Fruit fly (Drosophila melanogaster) whole organism, embryonic: Measurements from ENCODE around the gene CG31898.

Experiments used
- Adf1 ChIP-seq: fragments of 200-800 bp; sonication (Bioruptor generic); IDR thresholded peaks from 2 replicates; pipeline ENCODE4 v1.3.6; 2022; ENCODE audit warnings: missing biosample characterization, missing genetic modification characterization
- BtbVII ChIP-seq: fragments of 200-800 bp; sonication (Bioruptor generic); optimal IDR thresholded peaks from 3 replicates; lab custom pipeline; 2017; ENCODE audit warnings: missing biosample characterization, mild to moderate bottlenecking, missing genetic modification characterization
- CG10274 ChIP-seq: fragments of 200-800 bp; sonication (Bioruptor generic); optimal IDR thresholded peaks from 3 replicates; lab custom pipeline; 2017; ENCODE audit warnings: missing biosample characterization, mild to moderate bottlenecking, missing genetic modification characterization
- CG10654 ChIP-seq: fragments of 200-800 bp; sonication (Bioruptor generic); optimal IDR thresholded peaks from 2 replicates; lab custom pipeline; 2016; ENCODE audit warnings: missing biosample characterization, missing genetic modification characterization
- CG11247 ChIP-seq: fragments of 200-800 bp; sonication (Bioruptor generic); IDR thresholded peaks from 2 replicates; pipeline ENCODE4 v1.3.6; 2022; ENCODE audit warnings: missing biosample characterization, missing genetic modification characterization
- CG12155 ChIP-seq: fragments of 200-800 bp; sonication (Bioruptor generic); optimal IDR thresholded peaks from 3 replicates; lab custom pipeline; 2016; ENCODE audit warnings: missing biosample characterization, missing genetic modification characterization
- CG13424 ChIP-seq: fragments of 200-800 bp; sonication (Bioruptor generic); optimal IDR thresholded peaks from 2 replicates; lab custom pipeline; 2019; ENCODE audit warnings: missing biosample characterization, mild to moderate bottlenecking, missing genetic modification characterization, moderate library complexity
- CG15073 ChIP-seq: fragments of 200-800 bp; sonication (Bioruptor generic); optimal IDR thresholded peaks from 2 replicates; lab custom pipeline; 2016; ENCODE audit warnings: missing biosample characterization, missing genetic modification characterization
- CG2120 ChIP-seq: fragments of 200-800 bp; sonication (Bioruptor generic); optimal IDR thresholded peaks from 3 replicates; lab custom pipeline; 2016; ENCODE audit warnings: missing biosample characterization, missing genetic modification characterization
- CG31365 ChIP-seq: fragments of 200-800 bp; sonication (Bioruptor generic); optimal IDR thresholded peaks from 2 replicates; lab custom pipeline; 2018; ENCODE audit warnings: missing biosample characterization, mild to moderate bottlenecking, missing genetic modification characterization
- CG33213 ChIP-seq: fragments of 200-800 bp; sonication (Bioruptor generic); optimal IDR thresholded peaks from 3 replicates; lab custom pipeline; 2016; ENCODE audit warnings: missing biosample characterization, missing genetic modification characterization
- CG6254 ChIP-seq: fragments of 200-800 bp; sonication (Bioruptor generic); optimal IDR thresholded peaks from 3 replicates; lab custom pipeline; 2017; ENCODE audit warnings: mild to moderate bottlenecking, missing biosample characterization, missing genetic modification reagents, missing genetic modification characterization
- CG7271 ChIP-seq: fragments of 200-800 bp; sonication (Bioruptor generic); optimal IDR thresholded peaks from 2 replicates; lab custom pipeline; 2018; ENCODE audit warnings: missing biosample characterization, mild to moderate bottlenecking, missing genetic modification characterization, moderate library complexity
- CG7987 ChIP-seq: fragments of 200-800 bp; sonication (Bioruptor generic); optimal IDR thresholded peaks from 2 replicates; lab custom pipeline; 2018; ENCODE audit warnings: missing biosample characterization, mild to moderate bottlenecking, missing genetic modification characterization, moderate library complexity
- CG9609 ChIP-seq: fragments of 200-800 bp; sonication (Bioruptor generic); optimal IDR thresholded peaks from 3 replicates; lab custom pipeline; 2016; ENCODE audit warnings: missing biosample characterization, missing genetic modification characterization
- Dref ChIP-seq: fragments of 200-800 bp; sonication (Bioruptor generic); IDR thresholded peaks from 2 replicates; pipeline ENCODE4 v1.3.6; 2022; ENCODE audit warnings: missing biosample characterization, missing genetic modification characterization
- Fer3 ChIP-seq: fragments of 200-800 bp; sonication (Bioruptor generic); optimal IDR thresholded peaks from 2 replicates; lab custom pipeline; 2018; ENCODE audit warnings: missing biosample characterization, mild to moderate bottlenecking, missing genetic modification characterization, moderate library complexity
- HHEX ChIP-seq: fragments of 200-800 bp; sonication (Bioruptor generic); optimal IDR thresholded peaks from 3 replicates; lab custom pipeline; 2017; ENCODE audit warnings: missing biosample characterization, mild to moderate bottlenecking, missing genetic modification characterization, missing genetic modification reagents
- Hr78 ChIP-seq, 2 experiments: fragments of 200-800 bp in 1 of 2; fragments of >200 bp in 1 of 2; sonication (Bioruptor generic) in 1 of 2; optimal IDR thresholded peaks; 2 replicates each; lab custom pipeline; 2017 to 2019; ENCODE audit warnings: missing biosample characterization in 2 of 2, missing genetic modification characterization in 2 of 2, mild to moderate bottlenecking in 1 of 2, moderate library complexity in 1 of 2
- Meics ChIP-seq: fragments of 200-800 bp; sonication (Bioruptor generic); optimal IDR thresholded peaks from 2 replicates; lab custom pipeline; 2017; ENCODE audit warnings: missing biosample characterization, mild to moderate bottlenecking, missing genetic modification characterization
- NFAT ChIP-seq: fragments of 200-800 bp; sonication (Bioruptor generic); IDR thresholded peaks from 2 replicates; pipeline ENCODE4 v1.3.6; 2022; ENCODE audit warnings: missing biosample characterization, missing genetic modification characterization
- Rx ChIP-seq: fragments of 200-800 bp; sonication (Bioruptor generic); IDR thresholded peaks from 2 replicates; pipeline ENCODE4 v1.3.6; 2022; ENCODE audit warnings: missing biosample characterization, missing genetic modification characterization
- Sox100B ChIP-seq: fragments of 200-800 bp; sonication (Bioruptor generic); optimal IDR thresholded peaks from 3 replicates; lab custom pipeline; 2018; ENCODE audit warnings: missing biosample characterization, mild to moderate bottlenecking, missing genetic modification characterization
- Vsx1 ChIP-seq: fragments of 200-800 bp; sonication (Bioruptor generic); optimal IDR thresholded peaks from 2 replicates; lab custom pipeline; 2017; ENCODE audit warnings: missing biosample characterization, mild to moderate bottlenecking, missing genetic modification characterization, missing genetic modification reagents
- YL-1 ChIP-seq: fragments of 200-800 bp; sonication (Bioruptor generic); optimal IDR thresholded peaks from 3 replicates; lab custom pipeline; 2017; ENCODE audit warnings: missing biosample characterization, mild to moderate bottlenecking, missing genetic modification characterization
- amos ChIP-seq: fragments of 200-800 bp; sonication (Bioruptor generic); IDR thresholded peaks from 2 replicates; pipeline ENCODE4 v1.3.6; 2022; ENCODE audit warnings: missing biosample characterization, missing genetic modification characterization; ENCODE audit not compliant: partially characterized antibody
- ash1 ChIP-seq: fragments of 200-800 bp; sonication (Bioruptor generic); optimal IDR thresholded peaks from 2 replicates; lab custom pipeline; 2018; ENCODE audit warnings: missing biosample characterization, mild to moderate bottlenecking, missing genetic modification characterization
- az2 ChIP-seq: fragments of 200-800 bp; sonication (Bioruptor generic); optimal IDR thresholded peaks from 3 replicates; lab custom pipeline; 2016; ENCODE audit warnings: missing biosample characterization, missing genetic modification characterization
- dpn ChIP-seq, 2 experiments: fragments of 200-800 bp; sonication (Bioruptor generic); optimal IDR thresholded peaks; 3 replicates each; lab custom pipeline; 2016; ENCODE audit warnings: missing biosample characterization in 2 of 2, missing genetic modification characterization in 2 of 2
- gcm ChIP-seq: fragments of 200-800 bp; sonication (Bioruptor generic); optimal IDR thresholded peaks from 2 replicates; lab custom pipeline; 2019; ENCODE audit warnings: missing biosample characterization, mild to moderate bottlenecking, missing genetic modification characterization, moderate library complexity
- gfzf ChIP-seq: fragments of 200-800 bp; sonication (Bioruptor generic); optimal IDR thresholded peaks from 2 replicates; lab custom pipeline; 2016; ENCODE audit warnings: missing biosample characterization, mild to moderate bottlenecking, missing genetic modification characterization, moderate library complexity
- hbn ChIP-seq: fragments of 200-800 bp; sonication (Bioruptor generic); IDR thresholded peaks from 2 replicates; pipeline ENCODE4 v1.3.6; 2022; ENCODE audit warnings: missing biosample characterization, missing genetic modification characterization; ENCODE audit not compliant: partially characterized antibody
- jigr1 ChIP-seq: fragments of 200-800 bp; sonication (Bioruptor generic); IDR thresholded peaks from 3 replicates; pipeline ENCODE4 v1.3.6; 2022; ENCODE audit warnings: missing biosample characterization, missing genetic modification characterization
- luna ChIP-seq: fragments of 200-800 bp; sonication (Bioruptor generic); optimal IDR thresholded peaks from 2 replicates; lab custom pipeline; 2016; ENCODE audit warnings: missing biosample characterization, missing genetic modification characterization
- mam ChIP-seq: fragments of 200-800 bp; sonication (Bioruptor generic); optimal IDR thresholded peaks from 3 replicates; lab custom pipeline; 2016; ENCODE audit warnings: missing biosample characterization, missing genetic modification characterization
- nerfin-1 ChIP-seq: fragments of 200-800 bp; sonication (Bioruptor generic); optimal IDR thresholded peaks from 3 replicates; lab custom pipeline; 2019; ENCODE audit warnings: missing biosample characterization, mild to moderate bottlenecking, missing genetic modification characterization, moderate library complexity
- onecut ChIP-seq: fragments of 200-800 bp; sonication (Bioruptor generic); IDR thresholded peaks from 2 replicates; pipeline ENCODE4 v1.3.6; 2022; ENCODE audit warnings: missing biosample characterization, missing genetic modification characterization
- peb ChIP-seq: fragments of 200-800 bp; sonication (Bioruptor generic); IDR thresholded peaks from 2 replicates; pipeline ENCODE4 v1.3.6; 2022; ENCODE audit warnings: missing biosample characterization, missing genetic modification characterization
- pita ChIP-seq: fragments of 200-800 bp; sonication (Bioruptor generic); optimal IDR thresholded peaks from 2 replicates; lab custom pipeline; 2017; ENCODE audit warnings: missing biosample characterization, mild to moderate bottlenecking, missing genetic modification characterization
- ranshi ChIP-seq: fragments of 200-800 bp; sonication (Bioruptor generic); IDR thresholded peaks from 2 replicates; pipeline ENCODE4 v1.3.6; 2022; ENCODE audit warnings: missing biosample characterization, missing genetic modification characterization
- schlank ChIP-seq: fragments of 200-800 bp; sonication (Bioruptor generic); optimal IDR thresholded peaks from 2 replicates; lab custom pipeline; 2018; ENCODE audit warnings: missing biosample characterization, mild to moderate bottlenecking, missing genetic modification characterization
- scrt ChIP-seq: fragments of 200-800 bp; sonication (Bioruptor generic); optimal IDR thresholded peaks from 2 replicates; lab custom pipeline; 2018; ENCODE audit warnings: missing biosample characterization, mild to moderate bottlenecking, missing genetic modification characterization, moderate library complexity
- sens-2 ChIP-seq: fragments of 200-800 bp; sonication (Bioruptor generic); IDR thresholded peaks from 2 replicates; pipeline ENCODE4 v1.3.6; 2022; ENCODE audit warnings: missing biosample characterization, missing genetic modification characterization
- sqz ChIP-seq: fragments of 200-800 bp; sonication (Bioruptor generic); optimal IDR thresholded peaks from 3 replicates; lab custom pipeline; 2018; ENCODE audit warnings: missing biosample characterization, mild to moderate bottlenecking, missing genetic modification characterization
- sug ChIP-seq: fragments of 200-800 bp; optimal IDR thresholded peaks from 2 replicates; lab custom pipeline; 2019; ENCODE audit warnings: missing biosample characterization, mild to moderate bottlenecking, missing genetic modification characterization, moderate library complexity
- tio ChIP-seq: fragments of 200-800 bp; sonication (Bioruptor generic); optimal IDR thresholded peaks from 2 replicates; lab custom pipeline; 2017; ENCODE audit warnings: missing biosample characterization, missing genetic modification characterization, inconsistent platforms
- tup ChIP-seq: fragments of 200-800 bp; sonication (Bioruptor generic); optimal IDR thresholded peaks from 2 replicates; lab custom pipeline; 2016; ENCODE audit warnings: missing biosample characterization, mild to moderate bottlenecking, missing genetic modification characterization, moderate library complexity
- wdn ChIP-seq: fragments of 200-800 bp; sonication (Bioruptor generic); IDR thresholded peaks from 2 replicates; pipeline ENCODE4 v1.3.6; 2022; ENCODE audit warnings: missing biosample characterization, missing genetic modification characterization
- z ChIP-seq: fragments of 200-800 bp; sonication (Bioruptor generic); IDR thresholded peaks from 3 replicates; pipeline ENCODE4 v1.3.6; 2022; ENCODE audit warnings: missing biosample characterization, missing genetic modification characterization
- zen2 ChIP-seq: fragments of 200-800 bp; sonication (Bioruptor generic); IDR thresholded peaks from 3 replicates; pipeline ENCODE4 v1.3.6; 2022; ENCODE audit warnings: missing biosample characterization, missing genetic modification characterization; ENCODE audit not compliant: partially characterized antibody

Gene CG31898

dm6 chr2L:8376717-8377116, 23.5 kb upstream of the CG31898 start, which contains the start of the genes CG13390 and CG17294:
Gene CG13390, minus strand, starts transcription at chr2L:8376797.
Gene CG17294, plus strand, starts transcription at chr2L:8377035.
- TF ChIP-seq tio (GFP tag; lab: Kevin White, UChicago) (peak; percentile 98), luna (GFP tag; lab: Kevin White, UChicago) (peak; percentile 86), CG11247 (peak; percentile 99), wdn (GFP tag; lab: Robert Waterston, UW) (peak; percentile 100), az2 (GFP tag; lab: Kevin White, UChicago) (peak; percentile 99), jigr1 (peak; percentile 99), scrt (peak; percentile 98), amos (GFP tag; lab: Robert Waterston, UW) (peak; percentile 73), YL-1 (GFP tag; lab: Kevin White, UChicago) (peak; percentile 99), CG7987 (GFP tag; lab: Kevin White, UChicago) (peak; percentile 98), HHEX (GFP tag; lab: Kevin White, UChicago) (peak; percentile 100), Dref (peak; percentile 65), NFAT (GFP tag; lab: Robert Waterston, UW) (peak; percentile 100), CG9609 (GFP tag; lab: Kevin White, UChicago) (peak; percentile 91), mam (GFP tag; lab: Kevin White, UChicago) (peak; percentile 97), ash1 (GFP tag; lab: Kevin White, UChicago) (peak; percentile 98), Rx (GFP tag; lab: Robert Waterston, UW) (peak; percentile 99), CG10274 (GFP tag; lab: Kevin White, UChicago) (peak; percentile 94), CG10654 (GFP tag; lab: Kevin White, UChicago) (peak; percentile 99), pita (GFP tag; lab: Kevin White, UChicago) (no peak), tup (GFP tag; lab: Kevin White, UChicago) (peak; percentile 98), schlank (tag; lab: Kevin White, UChicago) (peak; percentile 98), Vsx1 (GFP tag; lab: Kevin White, UChicago) (peak; percentile 98), CG13424 (tag; lab: Kevin White, UChicago) (peak; percentile 100), CG12155 (peak; percentile 99), CG7271 (tag; lab: Kevin White, UChicago) (peak; percentile 99), CG15073 (peak; percentile 90), sug (peak; percentile 99), Hr78 (GFP tag; optimal IDR thresholded peaks at IDR 0.05; lab: Kevin White, UChicago) (peak in 1 of 2 experiments; percentile 97), CG31365 (tag; lab: Kevin White, UChicago) (peak; percentile 94), CG33213 (GFP tag; lab: Kevin White, UChicago) (peak; percentile 93), Meics (GFP tag; lab: Kevin White, UChicago) (peak; percentile 100), dpn (GFP tag; optimal IDR thresholded peaks at IDR 0.05; lab: Kevin White, UChicago) (peak; percentile 96 to 100), nerfin-1 (tag; lab: Kevin White, UChicago) (peak; percentile 99), CG6254 (GFP tag; lab: Kevin White, UChicago) (peak; percentile 97), peb (GFP tag; lab: Robert Waterston, UW) (peak; percentile 98), CG2120 (peak; percentile 99), sqz (GFP tag; lab: Kevin White, UChicago) (peak; percentile 99), gcm (peak; percentile 99), hbn (GFP tag; lab: Robert Waterston, UW) (peak; percentile 70; the same call in 1 of the 2 replicates), sens-2 (peak; percentile 99), z (GFP tag; lab: Robert Waterston, UW) (peak; percentile 84), Adf1 (GFP tag; lab: Robert Waterston, UW) (peak; percentile 93), ranshi (peak; percentile 100), gfzf (GFP tag; lab: Kevin White, UChicago) (no peak), BtbVII (peak; percentile 100), zen2 (GFP tag; lab: Robert Waterston, UW) (peak; percentile 72; the same call in 2 of the 3 replicates), Fer3 (tag; lab: Kevin White, UChicago) (peak; percentile 100), onecut (GFP tag; lab: Robert Waterston, UW) (peak; percentile 99), Sox100B (GFP tag; lab: Kevin White, UChicago) (peak; percentile 99)
